Worm (Caenorhabditis elegans) whole organism, L4/young adult: ENCODE results near the gene F43C9.2.

ENCODE experiments used
- W03F9.2 ChIP-seq: fragments of 150-350 bp; optimal IDR thresholded peaks from 2 replicates; lab custom pipeline; 2014; ENCODE audit warnings: missing biosample characterization, missing genetic modification characterization
- him-1 ChIP-seq: sonication (generic microtip); optimal IDR thresholded peaks from 2 replicates; lab custom pipeline; 2016; ENCODE audit warnings: missing genotype, missing genetic modification reagents, missing genetic modification characterization, missing compliant biosample characterization

DNA sequence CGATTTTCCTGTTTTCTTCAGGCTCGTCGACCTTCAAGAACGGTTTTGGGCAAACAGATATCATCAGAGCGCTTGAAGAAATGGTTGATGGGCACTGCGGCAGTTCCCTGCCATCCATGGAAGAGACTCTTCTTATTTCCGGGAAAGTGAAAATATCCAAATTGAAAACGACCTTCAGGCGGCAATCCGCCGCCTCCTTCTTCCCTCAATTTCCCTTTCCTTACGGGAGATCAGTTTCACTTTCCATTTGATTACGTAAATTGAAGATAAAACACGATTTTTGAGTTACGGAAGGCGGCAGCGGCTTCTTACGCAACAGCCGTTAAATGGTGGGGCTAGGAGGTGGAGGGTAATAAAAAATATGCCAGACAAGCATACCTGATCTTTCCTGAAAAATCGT, 25.8 kb downstream of the F43C9.2 start:
- TF ChIP-seq him-1 (tag; lab: Kevin White, UChicago) (no peak), W03F9.2 (tag; lab: Kevin White, UChicago) (no peak)
